Worm (Caenorhabditis elegans): ENCODE measurements around the gene C55C3.3.

C55C3.3 gene

DNA sequence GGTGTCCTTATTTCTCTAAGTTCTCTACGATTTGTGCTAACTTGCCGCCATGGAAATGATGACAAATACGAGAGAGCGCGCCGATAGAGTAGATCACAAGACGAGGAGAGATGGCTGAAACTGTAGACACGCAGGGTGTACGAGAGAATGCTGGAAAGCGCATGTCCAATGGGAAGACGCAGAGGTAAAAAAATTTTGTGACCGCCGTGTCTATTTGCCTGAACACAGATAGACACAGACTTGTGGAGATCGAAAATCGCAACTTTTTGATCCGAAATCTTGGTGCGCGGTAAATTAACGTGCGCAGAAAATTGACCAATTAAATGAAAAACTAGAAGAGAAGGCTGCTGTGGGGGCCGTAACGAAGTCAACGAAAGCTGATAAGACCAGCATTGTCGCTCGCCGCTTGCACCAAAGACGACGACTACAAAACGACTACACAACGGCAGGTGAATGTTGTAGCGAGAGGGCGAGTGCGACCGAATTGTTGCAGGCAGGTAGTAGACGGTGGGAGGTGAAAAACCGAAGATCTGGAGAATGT lies 27.9 kb upstream of the C55C3.3 start (continued):
- TF ChIP-seq Y105C5A.15 (GFP tag; IDR thresholded peaks at IDR 0.05), result no peak
- no peak for TF ChIP-seq fkh-10 (GFP tag; optimal IDR thresholded peaks at IDR 0.05)
- TF ChIP-seq nhr-25 (tag; optimal IDR thresholded peaks at IDR 0.05; ENCODE audit: borderline replicate concordance, insufficient read depth), result peak; percentile 74
- no peak for TF ChIP-seq snpc-1.2 (GFP tag; IDR thresholded peaks at IDR 0.05)
- no peak for TF ChIP-seq snpc-4 (tag; optimal IDR thresholded peaks at IDR 0.05)
- no peak for TF ChIP-seq F26F4.8 (GFP tag; conservative IDR thresholded peaks at IDR 0.05)
- TF ChIP-seq zip-2 (tag; optimal IDR thresholded peaks at IDR 0.05), result no peak
- no peak for TF ChIP-seq ctbp-1 (GFP tag; IDR thresholded peaks at IDR 0.05)
- TF ChIP-seq ceh-62 (tag; optimal IDR thresholded peaks at IDR 0.05), result no peak
- peak; percentile 62 for TF ChIP-seq lin-13 (GFP tag; optimal IDR thresholded peaks at IDR 0.05)
- TF ChIP-seq mep-1 (tag; optimal IDR thresholded peaks at IDR 0.05), result peak; percentile 67
- TF ChIP-seq F10B5.3 (tag; optimal IDR thresholded peaks at IDR 0.05), result no peak
- no peak for TF ChIP-seq skn-1 (tag; optimal IDR thresholded peaks at IDR 0.05)
- peak; percentile 88 for TF ChIP-seq nhr-28 (tag; optimal IDR thresholded peaks at IDR 0.05)
- no peak for TF ChIP-seq dmd-8 (GFP tag; IDR thresholded peaks at IDR 0.05)
- no peak for TF ChIP-seq F37D6.2 (tag; optimal IDR thresholded peaks at IDR 0.05)
- no peak for TF ChIP-seq ces-1 (GFP tag; optimal IDR thresholded peaks at IDR 0.05)
- no peak for TF ChIP-seq nhr-111 (GFP tag; optimal IDR thresholded peaks at IDR 0.05)
- peak; percentile 5 to 58 for TF ChIP-seq lsy-2 (tag; optimal IDR thresholded peaks at IDR 0.05)
- no peak for TF ChIP-seq pqm-1 (tag; optimal IDR thresholded peaks at IDR 0.05)
- no peak for TF ChIP-seq aly-2 (tag; optimal IDR thresholded peaks at IDR 0.05)
- TF ChIP-seq aha-1 (tag), result peak; percentile 73
- no peak for TF ChIP-seq sdz-12 (GFP tag; optimal IDR thresholded peaks at IDR 0.05)
- peak; percentile 42 for TF ChIP-seq rbr-2 (tag; optimal IDR thresholded peaks at IDR 0.05)
- no peak for TF ChIP-seq daf-12 (tag; optimal IDR thresholded peaks at IDR 0.05)
- TF ChIP-seq zag-1 (tag; optimal IDR thresholded peaks at IDR 0.05), result no peak
- no peak for TF ChIP-seq arid-1 (GFP tag; conservative IDR thresholded peaks at IDR 0.05)
- TF ChIP-seq hlh-30 (tag; optimal IDR thresholded peaks at IDR 0.05; ENCODE audit: insufficient read depth), result peak; percentile 94
- no peak for TF ChIP-seq ztf-11 (tag; optimal IDR thresholded peaks at IDR 0.05)
- no peak for TF ChIP-seq ceh-28 (tag; optimal IDR thresholded peaks at IDR 0.05)
- no peak for TF ChIP-seq madf-9 (GFP tag; conservative IDR thresholded peaks at IDR 0.05)
- TF ChIP-seq nhr-10 (tag; optimal IDR thresholded peaks at IDR 0.05), result peak; percentile 55
- peak; percentile 89 for TF ChIP-seq hlh-11 (tag; optimal IDR thresholded peaks at IDR 0.05)
- TF ChIP-seq zfp-2 (tag; optimal IDR thresholded peaks at IDR 0.05), result no peak
- TF ChIP-seq Y48G9A.11 (GFP tag; IDR thresholded peaks at IDR 0.05), result no peak
- TF ChIP-seq dmd-9 (GFP tag; IDR thresholded peaks at IDR 0.05), result no peak
- no peak for TF ChIP-seq mdt-29 (GFP tag; IDR thresholded peaks at IDR 0.05)
- no peak for TF ChIP-seq egl-27 (tag; optimal IDR thresholded peaks at IDR 0.05)
- peak; percentile 1 for TF ChIP-seq nhr-76 (tag; optimal IDR thresholded peaks at IDR 0.05)
- no peak for TF ChIP-seq zip-11 (GFP tag; IDR thresholded peaks at IDR 0.05)
- peak; percentile 60 for TF ChIP-seq dpl-1 (GFP tag; optimal IDR thresholded peaks at IDR 0.05)
- TF ChIP-seq F44E2.7 (GFP tag; IDR thresholded peaks at IDR 0.05), result no peak
- TF ChIP-seq saeg-2 (GFP tag; IDR thresholded peaks at IDR 0.05), result no peak
- peak in 1 of 2 experiments; percentile 74 for TF ChIP-seq unc-62 (GFP tag; optimal IDR thresholded peaks at IDR 0.05 in 1 of 2)
- TF ChIP-seq unc-62 (tag; optimal IDR thresholded peaks at IDR 0.05), result no peak
- peak; percentile 59 for TF ChIP-seq mes-2 (tag; optimal IDR thresholded peaks at IDR 0.05; ENCODE audit: poor library complexity, severe bottlenecking)
- peak; percentile 55 for TF ChIP-seq pha-4 (GFP tag; IDR thresholded peaks at IDR 0.05)
- TF ChIP-seq pha-4 (tag; optimal IDR thresholded peaks at IDR 0.05), result no peak
- TF ChIP-seq nhr-102 (tag; optimal IDR thresholded peaks at IDR 0.05), result peak; percentile 87
- TF ChIP-seq fos-1 (tag; optimal IDR thresholded peaks at IDR 0.05), result no peak
- peak; percentile 81 for TF ChIP-seq mxl-3 (GFP tag; optimal IDR thresholded peaks at IDR 0.05)
- no peak for TF ChIP-seq R02D3.7 (tag; optimal IDR thresholded peaks at IDR 0.05)
- TF ChIP-seq set-16 (GFP tag; IDR thresholded peaks at IDR 0.05), result 0 out of 2 replicates have a peak, but pooled peaks have one; percentile 16
